Worm (Caenorhabditis elegans) whole organism, midembryonic: ENCODE data around the gene tsct-1.

Experiments
- flt-1 ChIP-seq: fragments of 200-800 bp; sonication (Bioruptor generic); IDR thresholded peaks from 2 replicates; pipeline ENCODE4 v1.3.6; 2022; ENCODE audit warnings: missing genetic modification characterization, missing compliant biosample characterization
- tab-1 ChIP-seq: fragments of 200-800 bp; sonication (Bioruptor generic); IDR thresholded peaks from 2 replicates; pipeline ENCODE4 v1.3.6; 2022; ENCODE audit warnings: missing genetic modification characterization, missing compliant biosample characterization

DNA sequence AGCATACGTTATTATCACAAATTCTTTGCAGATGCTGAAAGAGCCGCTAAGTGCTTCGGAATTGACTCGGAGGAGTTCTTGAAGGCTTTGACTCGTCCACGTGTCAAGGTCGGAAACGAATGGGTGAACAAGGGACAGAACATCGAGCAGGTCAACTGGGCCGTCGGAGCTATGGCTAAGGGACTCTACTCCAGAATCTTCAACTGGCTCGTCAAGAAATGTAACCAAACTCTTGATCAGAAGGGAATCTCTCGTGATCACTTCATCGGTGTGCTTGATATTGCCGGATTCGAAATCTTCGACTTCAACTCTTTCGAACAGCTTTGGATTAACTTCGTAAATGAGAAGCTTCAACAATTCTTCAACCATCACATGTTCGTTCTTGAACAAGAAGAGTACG, 35.9 kb downstream of the tsct-1 start:
- TF ChIP-seq flt-1 (GFP tag; lab: Robert Waterston, UW) (no peak), tab-1 (no peak)
